Fruit fly (Drosophila melanogaster) whole organism, pupa: ENCODE results near the gene MESR6.
A peak's percentile ranks its signal among the peaks of the same experiment; 100 is the strongest.

Experiments
- CG10348 ChIP-seq: fragments of 200-800 bp; sonication (Bioruptor generic); IDR thresholded peaks from 2 replicates; pipeline ENCODE4 v1.3.6; 2022; ENCODE audit warnings: missing biosample characterization, missing genetic modification characterization
- CG14655 ChIP-seq: fragments of 200-800 bp; sonication (Bioruptor generic); optimal IDR thresholded peaks from 3 replicates; lab custom pipeline; 2017; ENCODE audit warnings: mild to moderate bottlenecking, missing biosample characterization, missing genetic modification reagents, missing genetic modification characterization
- CG17806 ChIP-seq: fragments of 200-800 bp; sonication (Bioruptor generic); optimal IDR thresholded peaks from 2 replicates; lab custom pipeline; 2018; ENCODE audit warnings: missing biosample characterization, mild to moderate bottlenecking, missing genetic modification characterization, moderate library complexity
- CG8301 ChIP-seq: fragments of 200-800 bp; sonication (Bioruptor generic); optimal IDR thresholded peaks from 2 replicates; lab custom pipeline; 2018; ENCODE audit warnings: missing biosample characterization, mild to moderate bottlenecking, missing genetic modification characterization
- EcR ChIP-seq: fragments of 200-800 bp; sonication (Bioruptor generic); optimal IDR thresholded peaks from 3 replicates; lab custom pipeline; 2019; ENCODE audit warnings: missing biosample characterization, missing genetic modification characterization, mild to moderate bottlenecking, moderate library complexity, missing genetic modification reagents
- Snoo ChIP-seq: fragments of 200-800 bp; sonication (Bioruptor generic); optimal IDR thresholded peaks from 3 replicates; lab custom pipeline; 2017; ENCODE audit warnings: missing biosample characterization, mild to moderate bottlenecking, missing genetic modification characterization, inconsistent platforms
- fd96Ca ChIP-seq: fragments of 200-800 bp; sonication (Bioruptor generic); IDR thresholded peaks from 3 replicates; pipeline ENCODE4 v1.3.6; 2022; ENCODE audit warnings: missing biosample characterization, missing genetic modification characterization

DNA sequence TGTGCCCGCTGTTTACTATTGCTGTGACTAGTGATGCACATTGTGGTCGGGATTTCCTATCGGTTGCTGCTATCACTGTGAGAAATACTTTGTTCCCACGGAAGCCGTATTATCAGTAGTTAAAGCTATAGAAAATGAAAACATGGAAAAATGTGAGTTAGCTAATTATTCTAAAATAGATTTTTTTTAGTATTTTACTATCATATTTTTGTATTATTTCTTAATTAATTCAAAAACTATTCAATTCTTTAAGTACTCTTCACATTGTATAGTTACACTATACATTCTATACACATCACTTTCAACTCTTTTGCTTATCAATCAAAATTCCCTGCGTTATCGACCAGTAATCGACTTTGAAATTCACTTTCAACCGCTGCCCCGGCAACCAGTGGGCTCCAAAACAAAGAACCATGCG is 5.2 kb downstream of the MESR6 start, which contains the start of the genes Naxd and CG14079:
- TF ChIP-seq CG10348 (GFP tag; lab: Robert Waterston, UW) (peak; percentile 42; the same call in 1 of the 2 replicates), CG14655 (GFP tag; lab: Kevin White, UChicago) (peak; percentile 83), CG8301 (tag; lab: Kevin White, UChicago) (peak; percentile 73), EcR (GFP tag; lab: Kevin White, UChicago) (no peak), fd96Ca (GFP tag; lab: Robert Waterston, UW) (no peak; the same call in 2 of the 3 replicates), Snoo (tag; lab: Kevin White, UChicago) (peak; percentile 61), CG17806 (tag; lab: Kevin White, UChicago) (peak; percentile 85)
